Worm (Caenorhabditis elegans): ENCODE data around the gene best-1.

- no peak for TF ChIP-seq ref-1 (GFP tag; conservative IDR thresholded peaks at IDR 0.05)
- TF ChIP-seq cog-1 (tag; optimal IDR thresholded peaks at IDR 0.05), result no peak
- no peak for TF ChIP-seq tab-1 (GFP tag; IDR thresholded peaks at IDR 0.05)
- TF ChIP-seq ztf-23 (GFP tag; IDR thresholded peaks at IDR 0.05), result no peak
- TF ChIP-seq flt-1 (GFP tag; IDR thresholded peaks at IDR 0.05), result no peak
- TF ChIP-seq klf-2 (GFP tag; conservative IDR thresholded peaks at IDR 0.05), result no peak
Observed at ce11 chrIV:13082106-13082505, 27.5 kb downstream of the best-1 start.
